Fruit fly (Drosophila melanogaster) whole organism, prepupa: ENCODE results near the gene CG10588.

ENCODE experiments used
- Blimp-1 ChIP-seq: fragments of 200-800 bp; sonication (Bioruptor generic); optimal IDR thresholded peaks from 3 replicates; lab custom pipeline; 2017; ENCODE audit warnings: missing biosample characterization, missing genetic modification characterization, mild to moderate bottlenecking, moderate library complexity, missing genetic modification reagents
- CG10631 ChIP-seq: fragments of 200-800 bp; sonication (Bioruptor generic); optimal IDR thresholded peaks from 2 replicates; lab custom pipeline; 2016; ENCODE audit warnings: missing biosample characterization, missing genetic modification characterization
- CG10669 ChIP-seq: fragments of 200-800 bp; sonication (Bioruptor generic); optimal IDR thresholded peaks from 3 replicates; lab custom pipeline; 2018; ENCODE audit warnings: missing biosample characterization, mild to moderate bottlenecking, missing genetic modification characterization, moderate library complexity
- CG11294 ChIP-seq: fragments of 200-800 bp; sonication (Bioruptor generic); IDR thresholded peaks from 2 replicates; pipeline ENCODE4 v1.3.6; 2022; ENCODE audit warnings: missing biosample characterization, missing genetic modification characterization
- CG15336 ChIP-seq: fragments of 200-800 bp; sonication (Bioruptor generic); IDR thresholded peaks from 2 replicates; pipeline ENCODE4 v1.3.6; 2022; ENCODE audit warnings: missing biosample characterization, missing genetic modification characterization
- CG16779 ChIP-seq: fragments of 200-800 bp; sonication (Bioruptor generic); optimal IDR thresholded peaks from 3 replicates; lab custom pipeline; 2017; ENCODE audit warnings: missing biosample characterization, mild to moderate bottlenecking, missing genetic modification characterization
- CG3032 ChIP-seq: fragments of 200-800 bp; optimal IDR thresholded peaks from 2 replicates; lab custom pipeline; 2019; ENCODE audit warnings: missing biosample characterization, mild to moderate bottlenecking, missing genetic modification characterization, moderate library complexity
- CG31627 ChIP-seq: fragments of 200-800 bp; sonication (Bioruptor generic); optimal IDR thresholded peaks from 3 replicates; lab custom pipeline; 2016; ENCODE audit warnings: missing biosample characterization, missing genetic modification characterization
- CG34406 ChIP-seq: fragments of 200-800 bp; sonication (Bioruptor generic); optimal IDR thresholded peaks from 3 replicates; lab custom pipeline; 2016; ENCODE audit warnings: missing biosample characterization, missing genetic modification characterization
- CG3919 ChIP-seq: fragments of 200-800 bp; sonication (Bioruptor generic); optimal IDR thresholded peaks from 3 replicates; lab custom pipeline; 2016; ENCODE audit warnings: missing biosample characterization, missing genetic modification characterization
- CG4318 ChIP-seq: fragments of 200-800 bp; sonication (Bioruptor generic); optimal IDR thresholded peaks from 3 replicates; lab custom pipeline; 2017; ENCODE audit warnings: missing biosample characterization, mild to moderate bottlenecking, missing genetic modification characterization
- CG6163 ChIP-seq: fragments of 200-800 bp; sonication (Bioruptor generic); IDR thresholded peaks from 3 replicates; pipeline ENCODE4 v1.3.6; 2022; ENCODE audit warnings: missing biosample characterization, missing genetic modification characterization
- CG6276 ChIP-seq: fragments of 200-800 bp; sonication (Bioruptor generic); optimal IDR thresholded peaks from 2 replicates; lab custom pipeline; 2017; ENCODE audit warnings: missing biosample characterization, mild to moderate bottlenecking, missing genetic modification characterization
- CG6854 ChIP-seq: fragments of 200-800 bp; sonication (Bioruptor generic); optimal IDR thresholded peaks from 2 replicates; lab custom pipeline; 2017; ENCODE audit warnings: missing biosample characterization, mild to moderate bottlenecking, missing genetic modification characterization
- CG8119 ChIP-seq: fragments of 200-800 bp; sonication (Bioruptor generic); IDR thresholded peaks from 3 replicates; pipeline ENCODE4 v1.3.6; 2022; ENCODE audit warnings: missing biosample characterization, missing genetic modification characterization
- CG9139 ChIP-seq: fragments of 200-800 bp; sonication (Bioruptor generic); optimal IDR thresholded peaks from 3 replicates; lab custom pipeline; 2017; ENCODE audit warnings: missing biosample characterization, mild to moderate bottlenecking, missing genetic modification characterization
- Eip75B ChIP-seq: fragments of 200-800 bp; sonication (Bioruptor generic); optimal IDR thresholded peaks from 3 replicates; lab custom pipeline; 2016; ENCODE audit warnings: missing biosample characterization, missing genetic modification characterization
- Eip78C ChIP-seq: fragments of 200-800 bp; sonication (Bioruptor generic); peaks from one replicate; lab custom pipeline; 2016; ENCODE audit warnings: missing biosample characterization, missing genetic modification characterization
- Eip93F ChIP-seq: fragments of 200-800 bp; sonication (Bioruptor generic); optimal IDR thresholded peaks from 2 replicates; lab custom pipeline; 2016; ENCODE audit warnings: missing biosample characterization, mild to moderate bottlenecking, missing genetic modification characterization
- Ets21C ChIP-seq: fragments of 200-800 bp; sonication (Bioruptor generic); optimal IDR thresholded peaks from 3 replicates; lab custom pipeline; 2016; ENCODE audit warnings: missing biosample characterization, missing genetic modification characterization
- Ets96B ChIP-seq: fragments of 200-800 bp; optimal IDR thresholded peaks from 2 replicates; lab custom pipeline; 2019; ENCODE audit warnings: missing biosample characterization, mild to moderate bottlenecking, missing genetic modification characterization, moderate library complexity
- Hr38 ChIP-seq: sonication (Bioruptor generic); optimal IDR thresholded peaks from 2 replicates; lab custom pipeline; 2016; ENCODE audit warnings: missing biosample characterization, missing genetic modification characterization
- Hr39 ChIP-seq: fragments of 200-800 bp; sonication (Bioruptor generic); optimal IDR thresholded peaks from 2 replicates; lab custom pipeline; 2016; ENCODE audit warnings: missing biosample characterization, missing genetic modification characterization
- Hr4 ChIP-seq: fragments of 200-800 bp; sonication (Bioruptor generic); optimal IDR thresholded peaks from 3 replicates; lab custom pipeline; 2016; ENCODE audit warnings: missing biosample characterization, missing genetic modification characterization
- Lpt ChIP-seq: fragments of 200-800 bp; sonication (Bioruptor generic); optimal IDR thresholded peaks from 3 replicates; lab custom pipeline; 2016; ENCODE audit warnings: missing biosample characterization, missing genetic modification characterization
- Met ChIP-seq: fragments of 200-800 bp; sonication (Bioruptor generic); optimal IDR thresholded peaks from 3 replicates; lab custom pipeline; 2016; ENCODE audit warnings: missing biosample characterization, missing genetic modification characterization
- OdsH ChIP-seq: fragments of 200-800 bp; sonication (Bioruptor generic); optimal IDR thresholded peaks from 3 replicates; lab custom pipeline; 2016; ENCODE audit warnings: missing biosample characterization, missing genetic modification characterization
- Sox102F ChIP-seq: fragments of 200-800 bp; sonication (Bioruptor generic); optimal IDR thresholded peaks from 2 replicates; lab custom pipeline; 2016; ENCODE audit warnings: missing biosample characterization, mild to moderate bottlenecking, missing genetic modification characterization
- Sox14 ChIP-seq: fragments of 200-800 bp; sonication (Bioruptor generic); optimal IDR thresholded peaks from 3 replicates; lab custom pipeline; 2016; ENCODE audit warnings: missing biosample characterization, missing genetic modification characterization
- achi ChIP-seq: fragments of 200-800 bp; sonication (Bioruptor generic); optimal IDR thresholded peaks from 3 replicates; lab custom pipeline; 2016; ENCODE audit warnings: missing biosample characterization, missing genetic modification characterization
- acj6 ChIP-seq: fragments of 200-800 bp; sonication (Bioruptor generic); optimal IDR thresholded peaks from 3 replicates; lab custom pipeline; 2016; ENCODE audit warnings: missing biosample characterization, missing genetic modification characterization
- cyc ChIP-seq: fragments of 200-800 bp; sonication (Bioruptor generic); optimal IDR thresholded peaks from 3 replicates; lab custom pipeline; 2016; ENCODE audit warnings: missing biosample characterization, missing genetic modification characterization
- dac ChIP-seq: fragments of 200-800 bp; sonication (Bioruptor generic); optimal IDR thresholded peaks from 2 replicates; lab custom pipeline; 2017; ENCODE audit warnings: missing biosample characterization, mild to moderate bottlenecking, missing genetic modification characterization
- eg ChIP-seq: fragments of 200-800 bp; sonication (Bioruptor generic); IDR thresholded peaks from 3 replicates; pipeline ENCODE4 v1.3.6; 2022; ENCODE audit warnings: missing biosample characterization, missing genetic modification characterization
- fd59A ChIP-seq: fragments of 200-800 bp; sonication (Bioruptor generic); optimal IDR thresholded peaks from 2 replicates; lab custom pipeline; 2017; ENCODE audit warnings: missing biosample characterization, mild to moderate bottlenecking, missing genetic modification characterization, missing genetic modification reagents
- fd85E ChIP-seq: fragments of 200-800 bp; sonication (Bioruptor generic); optimal IDR thresholded peaks from 3 replicates; lab custom pipeline; 2016; ENCODE audit warnings: missing biosample characterization, missing genetic modification characterization
- fkh ChIP-seq: fragments of 200-800 bp; sonication (Bioruptor generic); optimal IDR thresholded peaks from 3 replicates; lab custom pipeline; 2017; ENCODE audit warnings: missing biosample characterization, mild to moderate bottlenecking, missing genetic modification characterization, moderate library complexity
- pdm3 ChIP-seq: fragments of 200-800 bp; sonication (Bioruptor generic); optimal IDR thresholded peaks from 3 replicates; lab custom pipeline; 2016; ENCODE audit warnings: missing biosample characterization, missing genetic modification characterization
- salr ChIP-seq, 2 experiments: fragments of 200-800 bp; sonication (Bioruptor generic); optimal IDR thresholded peaks; 3 replicates each; lab custom pipeline; 2016 to 2018; ENCODE audit warnings: missing biosample characterization in 2 of 2, missing genetic modification characterization in 2 of 2, mild to moderate bottlenecking in 1 of 2
- spab ChIP-seq: fragments of 200-800 bp; sonication (Bioruptor generic); optimal IDR thresholded peaks from 2 replicates; lab custom pipeline; 2017; ENCODE audit warnings: missing biosample characterization, mild to moderate bottlenecking, missing genetic modification characterization, missing genetic modification reagents
- ss ChIP-seq, 2 experiments: fragments of 200-800 bp; sonication (Bioruptor generic); optimal IDR thresholded peaks; 2 replicates in 1 of 2; 3 replicates in 1 of 2; lab custom pipeline; 2017 to 2018; ENCODE audit warnings: mild to moderate bottlenecking in 2 of 2, missing biosample characterization in 2 of 2, missing genetic modification characterization in 2 of 2, moderate library complexity in 1 of 2
- svp ChIP-seq: fragments of 200-800 bp; sonication (Bioruptor generic); peaks from one replicate; lab custom pipeline; 2016; ENCODE audit warnings: missing biosample characterization, missing genetic modification characterization
- topi ChIP-seq: fragments of 200-800 bp; sonication (Bioruptor generic); optimal IDR thresholded peaks from 3 replicates; lab custom pipeline; 2016; ENCODE audit warnings: missing biosample characterization, missing genetic modification characterization
- vri ChIP-seq: fragments of 200-800 bp; sonication (Bioruptor generic); optimal IDR thresholded peaks from 3 replicates; lab custom pipeline; 2016; ENCODE audit warnings: missing biosample characterization, mild to moderate bottlenecking, missing genetic modification characterization

The CG10588 gene

dm6 chr3L:20923030-20923591, 33.6 kb upstream of the CG10588 start (continued):
- TF ChIP-seq CG3032 (tag; lab: Kevin White, UChicago), result peak; percentile 89
- TF ChIP-seq svp (GFP tag; lab: Kevin White, UChicago), result peak; percentile 63
- TF ChIP-seq CG6854 (GFP tag; lab: Kevin White, UChicago), result no peak
- TF ChIP-seq CG10631 (GFP tag; lab: Kevin White, UChicago), result peak; percentile 80
- no peak for TF ChIP-seq fkh (GFP tag; lab: Kevin White, UChicago)
- peak; percentile 53 for TF ChIP-seq topi
- no peak for TF ChIP-seq Eip93F (GFP tag; lab: Kevin White, UChicago)
- peak; percentile 84 for TF ChIP-seq achi (GFP tag; lab: Kevin White, UChicago)
- TF ChIP-seq CG6163, result peak; percentile 85
- peak; percentile 88 for TF ChIP-seq CG15336 (GFP tag; lab: Robert Waterston, UW)
- TF ChIP-seq Met (GFP tag; lab: Kevin White, UChicago), result peak; percentile 60
- TF ChIP-seq spab, result peak; percentile 85
- peak; percentile 84 for TF ChIP-seq Sox14 (GFP tag; lab: Kevin White, UChicago)
- peak; percentile 84 for TF ChIP-seq acj6 (GFP tag; lab: Kevin White, UChicago)
- no peak for TF ChIP-seq vri (GFP tag; lab: Kevin White, UChicago)
- peak; percentile 51 for TF ChIP-seq dac (GFP tag; lab: Kevin White, UChicago)
- peak; percentile 83 for TF ChIP-seq OdsH
- peak; percentile 4 for TF ChIP-seq Ets21C (GFP tag; lab: Kevin White, UChicago)
- peak; percentile 83 to 88 for TF ChIP-seq ss (GFP tag; optimal IDR thresholded peaks at IDR 0.05; lab: Kevin White, UChicago)
- peak; percentile 70; the same call in 1 of the 3 replicates for TF ChIP-seq eg (GFP tag; lab: Robert Waterston, UW)
- TF ChIP-seq Eip78C, result peak; percentile 95

dm6 chr3L:20927526-20927925, 29.2 kb upstream of the CG10588 start, which contains the start of gene CG10589:
Gene CG10589, plus strand, starts transcription at chr3L:20927826.
- TF ChIP-seq CG15336 (GFP tag; lab: Robert Waterston, UW), result no peak
- no peak for TF ChIP-seq CG6854 (GFP tag; lab: Kevin White, UChicago)
- TF ChIP-seq Hr39 (GFP tag; lab: Kevin White, UChicago), result no peak
- TF ChIP-seq CG6163, result no peak
- TF ChIP-seq Hr4 (GFP tag; lab: Kevin White, UChicago), result no peak
- TF ChIP-seq Eip78C, result no peak
- no peak for TF ChIP-seq acj6 (GFP tag; lab: Kevin White, UChicago)
- no peak for TF ChIP-seq dac (GFP tag; lab: Kevin White, UChicago)
- TF ChIP-seq ss (GFP tag; optimal IDR thresholded peaks at IDR 0.05; lab: Kevin White, UChicago), result no peak
- no peak for TF ChIP-seq Eip75B
- no peak for TF ChIP-seq CG4318 (GFP tag; lab: Kevin White, UChicago)
- no peak for TF ChIP-seq topi

dm6 chr3L:20929418-20929817, 27.3 kb upstream of the CG10588 start:
- TF ChIP-seq CG9139 (GFP tag; lab: Kevin White, UChicago), result no peak
- TF ChIP-seq CG6163, result no peak
- TF ChIP-seq CG10631 (GFP tag; lab: Kevin White, UChicago), result peak; percentile 9
- TF ChIP-seq svp (GFP tag; lab: Kevin White, UChicago), result no peak
- TF ChIP-seq CG4318 (GFP tag; lab: Kevin White, UChicago), result no peak
- no peak for TF ChIP-seq CG3032 (tag; lab: Kevin White, UChicago)
- TF ChIP-seq fd85E (GFP tag; lab: Kevin White, UChicago), result no peak
- peak; percentile 16 for TF ChIP-seq Eip75B
- TF ChIP-seq CG6854 (GFP tag; lab: Kevin White, UChicago), result no peak
- TF ChIP-seq pdm3 (GFP tag; lab: Kevin White, UChicago), result no peak
- no peak for TF ChIP-seq Blimp-1 (GFP tag; lab: Kevin White, UChicago)
- TF ChIP-seq CG34406, result no peak
- peak; percentile 72 for TF ChIP-seq Eip78C
- no peak for TF ChIP-seq CG6276
- TF ChIP-seq cyc (GFP tag; lab: Kevin White, UChicago), result no peak
- TF ChIP-seq CG16779 (tag; lab: Kevin White, UChicago), result no peak
- no peak for TF ChIP-seq spab
- TF ChIP-seq CG3919 (GFP tag; lab: Kevin White, UChicago), result no peak
- TF ChIP-seq OdsH, result peak; percentile 15
- TF ChIP-seq acj6 (GFP tag; lab: Kevin White, UChicago), result peak; percentile 1
- no peak for TF ChIP-seq salr (GFP tag; optimal IDR thresholded peaks at IDR 0.05; lab: Kevin White, UChicago)
- peak in 1 of 2 experiments; percentile 15 for TF ChIP-seq ss (GFP tag; optimal IDR thresholded peaks at IDR 0.05; lab: Kevin White, UChicago)
- no peak for TF ChIP-seq CG11294 (GFP tag; lab: Robert Waterston, UW)
- peak; percentile 40 for TF ChIP-seq CG10669 (GFP tag; lab: Kevin White, UChicago)
- no peak for TF ChIP-seq Lpt
- no peak for TF ChIP-seq CG31627 (GFP tag; lab: Kevin White, UChicago)
- TF ChIP-seq Ets96B (tag; lab: Kevin White, UChicago), result peak; percentile 26
- 0 out of 2 replicates have a peak, but pooled peaks have one; percentile 21 for TF ChIP-seq CG15336 (GFP tag; lab: Robert Waterston, UW)
- no peak for TF ChIP-seq Sox102F (GFP tag; lab: Kevin White, UChicago)
- no peak for TF ChIP-seq fd59A
- no peak for TF ChIP-seq Eip93F (GFP tag; lab: Kevin White, UChicago)
- no peak for TF ChIP-seq Hr38 (GFP tag; lab: Kevin White, UChicago)
- no peak for TF ChIP-seq CG8119 (GFP tag; lab: Robert Waterston, UW)
